Worm (Caenorhabditis elegans) whole organism, early embryonic: ENCODE data around the gene nhr-226.
"Not testable (repeated sequence)": the region's sequence is repeated elsewhere in the genome, so short reads cannot be mapped to it uniquely, and the experiment has no call there.

Experiments used
- B0310.2 ChIP-seq: sonication (generic microtip); optimal IDR thresholded peaks from 2 replicates; lab custom pipeline; 2016; ENCODE audit warnings: mild to moderate bottlenecking, missing genetic modification characterization, missing compliant biosample characterization
- F13C5.2 ChIP-seq: sonication (generic microtip); optimal IDR thresholded peaks from 2 replicates; lab custom pipeline; 2017; ENCODE audit warnings: mild to moderate bottlenecking, missing genetic modification characterization, inconsistent platforms, missing compliant biosample characterization
- aly-1 ChIP-seq: sonication (generic microtip); optimal IDR thresholded peaks from 2 replicates; lab custom pipeline; 2016; ENCODE audit warnings: missing genetic modification characterization, missing compliant biosample characterization
- ama-1 ChIP-seq: fragments of 150-350 bp; optimal IDR thresholded peaks from 2 replicates; lab custom pipeline; 2014
- ceh-13 ChIP-seq: fragments of 200-800 bp; sonication (Bioruptor generic); optimal IDR thresholded peaks from 2 replicates; lab custom pipeline; 2018; ENCODE audit warnings: mild to moderate bottlenecking, missing genetic modification characterization, missing compliant biosample characterization
- ceh-36 ChIP-seq: sonication (generic microtip); optimal IDR thresholded peaks from 2 replicates; lab custom pipeline; 2016; ENCODE audit warnings: missing genetic modification characterization, inconsistent platforms, missing compliant biosample characterization
- ets-7 ChIP-seq: sonication (generic microtip); optimal IDR thresholded peaks from 2 replicates; lab custom pipeline; 2016; ENCODE audit warnings: missing genotype, missing genetic modification characterization, missing compliant biosample characterization
- flt-1 ChIP-seq: fragments of 200-800 bp; sonication (Bioruptor generic); IDR thresholded peaks from 2 replicates; pipeline ENCODE4 v1.3.6; 2022; ENCODE audit warnings: missing genetic modification characterization, missing compliant biosample characterization
- hmbx-1 ChIP-seq: sonication (generic microtip); optimal IDR thresholded peaks from 2 replicates; lab custom pipeline; 2016; ENCODE audit warnings: mild to moderate bottlenecking, missing genetic modification characterization, missing compliant biosample characterization
- hmg-4 ChIP-seq: fragments of 200-800 bp; sonication (Bioruptor generic); optimal IDR thresholded peaks from 2 replicates; lab custom pipeline; 2018; ENCODE audit warnings: mild to moderate bottlenecking, missing genetic modification characterization, missing compliant biosample characterization
- hnd-1 ChIP-seq: sonication (generic microtip); optimal IDR thresholded peaks from 2 replicates; lab custom pipeline; 2016; ENCODE audit warnings: missing genetic modification characterization, missing compliant biosample characterization
- pes-1 ChIP-seq: fragments of 200-800 bp; sonication (Bioruptor generic); IDR thresholded peaks from 2 replicates; pipeline ENCODE4 v1.3.6; 2022; ENCODE audit warnings: missing genetic modification reagents, missing genetic modification characterization, missing compliant biosample characterization
- scrt-1 ChIP-seq: fragments of 200-800 bp; sonication (Bioruptor generic); IDR thresholded peaks from 2 replicates; pipeline ENCODE4 v1.3.6; 2022; ENCODE audit warnings: missing genetic modification characterization, missing compliant biosample characterization
- sea-1 ChIP-seq: fragments of 200-800 bp; sonication (Bioruptor generic); conservative IDR thresholded peaks from 2 replicates; pipeline ENCODE4 v1.3.6; 2022; ENCODE audit warnings: missing genetic modification characterization, missing compliant biosample characterization
- tbx-11 ChIP-seq: fragments of 200-800 bp; sonication (Bioruptor generic); IDR thresholded peaks from 2 replicates; pipeline ENCODE4 v1.3.6; 2022; ENCODE audit warnings: missing genetic modification characterization, missing compliant biosample characterization
- tbx-37 ChIP-seq: fragments of 200-800 bp; sonication (Bioruptor generic); conservative IDR thresholded peaks from 2 replicates; pipeline ENCODE4 v1.3.6; 2022; ENCODE audit warnings: missing genetic modification reagents, missing genetic modification characterization, missing compliant biosample characterization
- tra-4 ChIP-seq: sonication (generic microtip); optimal IDR thresholded peaks from 2 replicates; lab custom pipeline; 2017; ENCODE audit warnings: missing genetic modification characterization, missing compliant biosample characterization

nhr-226 gene

ce11 chrV:2294577-2294976 is at the start of gene nhr-226:
Gene nhr-226 (plus strand): TSS chrV:2294877.
- TF ChIP-seq F13C5.2, result no peak
- TF ChIP-seq scrt-1 (GFP tag; lab: Robert Waterston, UW), result no peak
- TF ChIP-seq hmg-4 (GFP tag; lab: Kevin White, UChicago), result no peak
- no peak for TF ChIP-seq tbx-37 (GFP tag; lab: Robert Waterston, UW)
- no peak for TF ChIP-seq ets-7 (tag; lab: Kevin White, UChicago)
- no peak for TF ChIP-seq pes-1 (GFP tag; lab: Robert Waterston, UW)
- no peak for TF ChIP-seq tbx-11 (GFP tag; lab: Robert Waterston, UW)
- TF ChIP-seq hmbx-1 (tag; lab: Kevin White, UChicago), result no peak
- TF ChIP-seq hnd-1 (tag; lab: Kevin White, UChicago), result no peak
- no peak for TF ChIP-seq ceh-36 (tag; lab: Kevin White, UChicago)
- TF ChIP-seq ceh-13, result no peak
- TF ChIP-seq B0310.2, result no peak

- TF ChIP-seq tbx-11 (GFP tag; lab: Robert Waterston, UW) (no peak), ets-7 (tag; lab: Kevin White, UChicago) (no peak), ama-1 (lab: Kevin White, UChicago) (no peak), aly-1 (no peak), tbx-37 (GFP tag; lab: Robert Waterston, UW) (no peak), tra-4 (tag; lab: Kevin White, UChicago) (no peak), hmbx-1 (tag; lab: Kevin White, UChicago) (no peak), hnd-1 (tag; lab: Kevin White, UChicago) (no peak), F13C5.2 (no peak), ceh-36 (tag; lab: Kevin White, UChicago) (no peak), hmg-4 (GFP tag; lab: Kevin White, UChicago) (no peak), scrt-1 (GFP tag; lab: Robert Waterston, UW) (no peak)
Observed at ce11 chrV:2249310-2249709, 45.4 kb upstream of the nhr-226 start, which contains the start of gene cyp-33C6. Gene cyp-33C6 (minus strand): TSS chrV:2249410.

- no peak for TF ChIP-seq hmg-4 (GFP tag; lab: Kevin White, UChicago)
- no peak for TF ChIP-seq tbx-11 (GFP tag; lab: Robert Waterston, UW)
- no peak for TF ChIP-seq pes-1 (GFP tag; lab: Robert Waterston, UW)
- no peak for TF ChIP-seq ceh-13
- no peak for TF ChIP-seq ets-7 (tag; lab: Kevin White, UChicago)
- no peak for TF ChIP-seq flt-1 (GFP tag; lab: Robert Waterston, UW)
- TF ChIP-seq scrt-1 (GFP tag; lab: Robert Waterston, UW), result no peak
- no peak for TF ChIP-seq sea-1 (GFP tag; lab: Robert Waterston, UW)
- TF ChIP-seq hnd-1 (tag; lab: Kevin White, UChicago), result no peak
- TF ChIP-seq hmbx-1 (tag; lab: Kevin White, UChicago), result no peak
Observed at ce11 chrV:2250126-2250590, 44.5 kb upstream of the nhr-226 start, which contains the start of gene cyp-33C7. Gene cyp-33C7 (plus strand): TSS chrV:2250540.

- TF ChIP-seq B0310.2, result no peak
- TF ChIP-seq hnd-1 (tag; lab: Kevin White, UChicago), result no peak
- TF ChIP-seq pes-1 (GFP tag; lab: Robert Waterston, UW), result no peak
- TF ChIP-seq tbx-11 (GFP tag; lab: Robert Waterston, UW), result no peak
- no peak for TF ChIP-seq ceh-13
- no peak for TF ChIP-seq scrt-1 (GFP tag; lab: Robert Waterston, UW)
- no peak for TF ChIP-seq aly-1
- TF ChIP-seq hmg-4 (GFP tag; lab: Kevin White, UChicago), result no peak
- no peak for TF ChIP-seq flt-1 (GFP tag; lab: Robert Waterston, UW)
- TF ChIP-seq tbx-37 (GFP tag; lab: Robert Waterston, UW), result no peak
- TF ChIP-seq ets-7 (tag; lab: Kevin White, UChicago), result no peak
- TF ChIP-seq tra-4 (tag; lab: Kevin White, UChicago), result no peak
- no peak for TF ChIP-seq hmbx-1 (tag; lab: Kevin White, UChicago)
- TF ChIP-seq ama-1 (lab: Kevin White, UChicago), result no peak
- TF ChIP-seq ceh-36 (tag; lab: Kevin White, UChicago), result no peak
- no peak for TF ChIP-seq sea-1 (GFP tag; lab: Robert Waterston, UW)
Observed at ce11 chrV:2251774-2252173, 42.9 kb upstream of the nhr-226 start.

ce11 chrV:2254553-2255124 is 40.0 kb upstream of the nhr-226 start, which contains the start of gene str-253:
Gene str-253 (minus strand): TSS chrV:2254603.
- no peak for TF ChIP-seq F13C5.2
- TF ChIP-seq aly-1, result no peak
- no peak for TF ChIP-seq tbx-11 (GFP tag; lab: Robert Waterston, UW)

- TF ChIP-seq F13C5.2; ceh-13; tra-4 (tag; lab: Kevin White, UChicago): not testable (repeated sequence)
Observed at ce11 chrV:2255191-2255590, 39.5 kb upstream of the nhr-226 start, which contains the start of gene F41B5.1. Gene F41B5.1 (plus strand): TSS chrV:2255533.

ce11 chrV:2259750-2260149 is 34.9 kb upstream of the nhr-226 start, which contains the start of gene nhr-182:
Gene nhr-182 (minus strand): TSS chrV:2259927.
- TF ChIP-seq flt-1 (GFP tag; lab: Robert Waterston, UW) (no peak), pes-1 (GFP tag; lab: Robert Waterston, UW) (no peak), hmbx-1 (tag; lab: Kevin White, UChicago) (no peak), ceh-13 (no peak), tbx-11 (GFP tag; lab: Robert Waterston, UW) (no peak), ama-1 (lab: Kevin White, UChicago) (no peak), F13C5.2 (no peak), sea-1 (GFP tag; lab: Robert Waterston, UW) (no peak), tbx-37 (GFP tag; lab: Robert Waterston, UW) (no peak), tra-4 (tag; lab: Kevin White, UChicago) (no peak), B0310.2 (no peak), hnd-1 (tag; lab: Kevin White, UChicago) (no peak), aly-1 (no peak), scrt-1 (GFP tag; lab: Robert Waterston, UW) (no peak), ets-7 (tag; lab: Kevin White, UChicago) (no peak), ceh-36 (tag; lab: Kevin White, UChicago) (no peak), hmg-4 (GFP tag; lab: Kevin White, UChicago) (no peak)
